Fruit fly (Drosophila melanogaster): ENCODE data around the gene CG12170.

CG12170 gene

DNA sequence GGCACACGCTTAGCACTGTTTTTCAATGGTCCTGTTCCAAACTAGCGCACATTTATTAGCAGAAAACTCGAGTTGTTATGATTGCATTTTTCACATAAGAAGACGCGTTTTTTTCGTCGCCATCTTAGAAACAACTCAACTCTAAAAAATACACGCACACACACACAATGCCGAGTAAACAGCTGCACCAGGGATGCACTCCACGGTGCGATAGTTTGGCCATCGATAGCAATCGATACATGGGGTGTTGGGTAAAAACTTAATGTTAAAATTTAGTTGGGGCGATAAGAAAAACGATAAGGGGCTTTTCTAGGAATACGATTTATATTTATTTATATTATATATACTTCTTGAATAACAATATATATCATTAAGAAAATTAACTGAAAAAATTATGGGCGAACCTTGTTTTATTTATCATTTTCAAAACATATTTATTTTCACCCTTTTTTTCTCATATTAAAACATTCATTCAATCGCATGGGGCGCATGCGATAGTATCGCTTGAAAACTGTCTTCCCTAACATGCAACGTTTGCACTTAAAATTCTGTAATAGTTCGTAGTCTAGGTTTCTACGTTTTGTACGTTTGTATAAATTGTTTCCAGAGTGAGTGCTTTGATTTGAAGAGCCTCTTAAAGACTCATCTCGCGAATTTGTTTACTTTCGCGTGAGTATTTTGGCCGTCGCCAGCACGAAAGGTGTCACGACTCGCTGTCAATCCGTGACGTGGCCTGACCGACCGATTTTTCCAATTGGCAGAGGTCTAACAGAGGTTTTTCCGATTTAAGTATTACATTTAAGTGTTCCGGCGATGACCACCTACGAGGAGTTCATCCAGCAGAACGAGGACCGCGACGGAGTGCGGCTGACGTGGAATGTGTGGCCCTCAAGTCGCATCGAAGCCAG, 11.8 kb downstream of the CG12170 start, which contains the start of the genes MTA1-like and Sec23 (continued):
- TF ChIP-seq CG18476 (GFP tag; optimal IDR thresholded peaks at IDR 0.05) = peak; percentile 11
- TF ChIP-seq CkIIα-i1 (GFP tag; IDR thresholded peaks at IDR 0.05) = no peak
- TF ChIP-seq CG10274 (GFP tag; optimal IDR thresholded peaks at IDR 0.05) = no peak
- TF ChIP-seq CG2116 (GFP tag; optimal IDR thresholded peaks at IDR 0.05) = peak; percentile 97
- no peak for TF ChIP-seq CG16779 (GFP tag; IDR thresholded peaks at IDR 0.05)
- no peak for TF ChIP-seq cad (GFP tag; optimal IDR thresholded peaks at IDR 0.05)
- no peak for TF ChIP-seq seq (GFP tag; IDR thresholded peaks at IDR 0.05)
- peak; percentile 72 for TF ChIP-seq slbo (GFP tag; IDR thresholded peaks at IDR 0.05)
- TF ChIP-seq CG6765 (GFP tag; optimal IDR thresholded peaks at IDR 0.05) = no peak
- peak; percentile 93 for TF ChIP-seq Ets65A (GFP tag)
- no peak for TF ChIP-seq CG4707 (GFP tag; optimal IDR thresholded peaks at IDR 0.05)
- no peak for TF ChIP-seq CG7786 (GFP tag; optimal IDR thresholded peaks at IDR 0.05)
- TF ChIP-seq CG8089 (GFP tag; optimal IDR thresholded peaks at IDR 0.05) = no peak
- TF ChIP-seq CG12071 (GFP tag; optimal IDR thresholded peaks at IDR 0.05) = no peak
- 0 out of 3 replicates have a peak, but pooled peaks have one; percentile 27 for TF ChIP-seq zfh1 (GFP tag; IDR thresholded peaks at IDR 0.05)
- no peak for TF ChIP-seq CG1647 (GFP tag; optimal IDR thresholded peaks at IDR 0.05)
- peak; percentile 92 for TF ChIP-seq amos (GFP tag; IDR thresholded peaks at IDR 0.05; ENCODE audit: partially characterized antibody)
- TF ChIP-seq CG14965 (GFP tag; optimal IDR thresholded peaks at IDR 0.05; ENCODE audit: borderline replicate concordance) = no peak
- no peak for TF ChIP-seq TFAM (GFP tag; optimal IDR thresholded peaks at IDR 0.05)
- peak; percentile 86 for TF ChIP-seq MESR4 (GFP tag; optimal IDR thresholded peaks at IDR 0.05)
- peak; percentile 56 for TF ChIP-seq CG1602 (GFP tag; optimal IDR thresholded peaks at IDR 0.05)
- peak; percentile 74; the same call in 2 of the 3 replicates for TF ChIP-seq CG7963 (GFP tag; IDR thresholded peaks at IDR 0.05; ENCODE audit: partially characterized antibody)
- TF ChIP-seq Atf6 (GFP tag; IDR thresholded peaks at IDR 0.05) = no peak
- no peak for TF ChIP-seq prd (optimal IDR thresholded peaks at IDR 0.05)
- TF ChIP-seq prd (GFP tag; IDR thresholded peaks at IDR 0.05) = peak; percentile 52; the same call in 1 of the 3 replicates
- TF ChIP-seq lbe (GFP tag; optimal IDR thresholded peaks at IDR 0.05) = peak; percentile 54
- TF ChIP-seq CG2129 (GFP tag; IDR thresholded peaks at IDR 0.05; ENCODE audit: partially characterized antibody) = peak; percentile 86
- no peak for TF ChIP-seq Rx (GFP tag; IDR thresholded peaks at IDR 0.05)
- peak; percentile 36 for TF ChIP-seq D19A (tag; optimal IDR thresholded peaks at IDR 0.05)
- TF ChIP-seq NK7.1 (GFP tag; optimal IDR thresholded peaks at IDR 0.05) = no peak
- TF ChIP-seq bigmax (GFP tag; optimal IDR thresholded peaks at IDR 0.05) = no peak
- TF ChIP-seq Dfd (GFP tag; optimal IDR thresholded peaks at IDR 0.05) = no peak
- TF ChIP-seq CG3065 (GFP tag; optimal IDR thresholded peaks at IDR 0.05) = no peak
- no peak for TF ChIP-seq ase (GFP tag; IDR thresholded peaks at IDR 0.05)
- TF ChIP-seq insv (GFP tag; optimal IDR thresholded peaks at IDR 0.05) = peak in 1 of 2 experiments; percentile 73
- TF ChIP-seq da (GFP tag; optimal IDR thresholded peaks at IDR 0.05) = no peak
- peak; percentile 57 for TF ChIP-seq tin (GFP tag; optimal IDR thresholded peaks at IDR 0.05)
- no peak for TF ChIP-seq Bdp1 (GFP tag; optimal IDR thresholded peaks at IDR 0.05)
- peak in 1 of 3 experiments; percentile 48 for TF ChIP-seq Stat92E (GFP tag; optimal IDR thresholded peaks at IDR 0.05)
- TF ChIP-seq Lpt (GFP tag; optimal IDR thresholded peaks at IDR 0.05) = no peak
- no peak for TF ChIP-seq crol (GFP tag; IDR thresholded peaks at IDR 0.05)
- peak; percentile 5; the same call in 1 of the 2 replicates for TF ChIP-seq CG31224 (GFP tag; IDR thresholded peaks at IDR 0.05)
- TF ChIP-seq CG15011 (GFP tag; optimal IDR thresholded peaks at IDR 0.05) = no peak
- TF ChIP-seq CG5245 (GFP tag; optimal IDR thresholded peaks at IDR 0.05) = no peak
- no peak for TF ChIP-seq CG4854 (GFP tag; optimal IDR thresholded peaks at IDR 0.05)
- TF ChIP-seq so (GFP tag; IDR thresholded peaks at IDR 0.05) = no peak
- peak; percentile 79 for TF ChIP-seq nmo (GFP tag; optimal IDR thresholded peaks at IDR 0.05)
- peak; percentile 85 for TF ChIP-seq CG14710 (tag; optimal IDR thresholded peaks at IDR 0.05)
- peak; percentile 8 for TF ChIP-seq CG13624 (GFP tag; optimal IDR thresholded peaks at IDR 0.05)
- TF ChIP-seq dimm (GFP tag; IDR thresholded peaks at IDR 0.05) = no peak
